Worm (Caenorhabditis elegans) whole organism, L1 larva: ENCODE measurements around the gene M01F1.9.

Experiments
- ceh-88 ChIP-seq: fragments of 200-800 bp; sonication (Bioruptor generic); IDR thresholded peaks from 2 replicates; pipeline ENCODE4 v1.3.6; 2022; ENCODE audit warnings: missing genetic modification characterization, missing compliant biosample characterization
- egl-27 ChIP-seq, 2 experiments: fragments of 150-350 bp in 1 of 2; sonication (generic microtip); optimal IDR thresholded peaks; 3 replicates each; lab custom pipeline; 2017 to 2018; ENCODE audit warnings: missing biosample characterization in 2 of 2, missing genetic modification characterization in 2 of 2, missing genetic modification reagents in 2 of 2
- elt-3 ChIP-seq, 6 experiments: fragments of 150-350 bp in 1 of 6; sonication (generic microtip); optimal IDR thresholded peaks; 2 replicates each; lab custom pipeline; 2017 to 2018; ENCODE audit warnings: missing biosample characterization in 6 of 6, missing genetic modification characterization in 6 of 6, inconsistent platforms in 1 of 6
- lin-14 ChIP-seq: fragments of 200-800 bp; sonication (Bioruptor generic); optimal IDR thresholded peaks from 2 replicates; lab custom pipeline; 2018; ENCODE audit warnings: mild to moderate bottlenecking, missing genetic modification characterization, moderate library complexity, missing compliant biosample characterization
- snpc-4 ChIP-seq: fragments of 150-350 bp; optimal IDR thresholded peaks from 2 replicates; lab custom pipeline; 2014; ENCODE audit warnings: missing biosample characterization, missing genetic modification characterization
- zag-1 ChIP-seq: fragments of 150-350 bp; optimal IDR thresholded peaks from 2 replicates; lab custom pipeline; 2014; ENCODE audit warnings: missing biosample characterization, missing genetic modification characterization
- ztf-4 ChIP-seq: fragments of 150-350 bp; optimal IDR thresholded peaks from 2 replicates; lab custom pipeline; 2014; ENCODE audit warnings: missing biosample characterization, missing genetic modification characterization

- TF ChIP-seq lin-14 (GFP tag; lab: Kevin White, UChicago) (no peak), elt-3 (tag; optimal IDR thresholded peaks at IDR 0.05; lab: Kevin White, UChicago) (no peak), snpc-4 (tag; lab: Kevin White, UChicago) (no peak), ceh-88 (GFP tag; lab: Robert Waterston, UW) (no peak), zag-1 (tag; lab: Kevin White, UChicago) (no peak), egl-27 (tag; optimal IDR thresholded peaks at IDR 0.05; lab: Kevin White, UChicago) (no peak), ztf-4 (tag; lab: Kevin White, UChicago) (no peak)
These were observed 42.2 kb upstream of the M01F1.9 start for ce11 chrIII:3541093-3541492.
